Worm (Caenorhabditis elegans): ENCODE data around the gene snu-23.

The snu-23 gene

DNA sequence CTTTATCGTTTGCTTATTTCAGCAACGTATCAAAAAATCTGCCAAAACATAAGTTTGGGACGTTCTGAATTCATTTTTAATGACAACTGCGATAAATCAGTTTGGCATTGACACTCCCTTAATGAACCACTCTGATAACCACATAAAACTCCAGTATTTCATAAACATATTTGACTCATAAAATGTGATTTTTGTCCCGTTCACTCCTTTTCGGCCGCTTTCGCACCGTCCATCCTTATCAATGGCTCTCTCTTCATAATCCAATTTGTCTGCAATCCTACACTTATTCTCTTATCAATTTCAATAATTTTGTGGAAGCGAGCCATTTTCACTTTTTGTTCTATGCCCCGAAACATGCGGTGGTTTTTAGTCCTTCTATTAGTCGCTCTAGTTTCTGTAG, 11.4 kb downstream of the snu-23 start, which contains the start of gene pcp-1 (continued):
- TF ChIP-seq aly-2 (tag; optimal IDR thresholded peaks at IDR 0.05): no peak

ce11 chrIII:7754348-7754747, 15.6 kb downstream of the snu-23 start, which contains the start of gene cdh-3:
cdh-3 (minus strand) TSS chrIII:7754448.
- TF ChIP-seq sdz-12 (GFP tag; optimal IDR thresholded peaks at IDR 0.05) (no peak), lin-13 (GFP tag; optimal IDR thresholded peaks at IDR 0.05) (no peak), hlh-30 (tag; optimal IDR thresholded peaks at IDR 0.05; ENCODE audit: insufficient read depth) (no peak)

- TF ChIP-seq zip-11 (GFP tag; IDR thresholded peaks at IDR 0.05) (no peak), ctbp-1 (GFP tag; IDR thresholded peaks at IDR 0.05) (no peak), aha-1 (tag) (no peak), dmd-8 (GFP tag; IDR thresholded peaks at IDR 0.05) (no peak), unc-39 (tag; optimal IDR thresholded peaks at IDR 0.05) (no peak)
These were observed 26.7 kb downstream of the snu-23 start for ce11 chrIII:7743183-7743582.

ce11 chrIII:7737646-7738258, 32.2 kb downstream of the snu-23 start:
- TF ChIP-seq Y105C5A.15 (GFP tag; IDR thresholded peaks at IDR 0.05) (0 out of 2 replicates have a peak, but pooled peaks have one; percentile 44), hlh-11 (tag; optimal IDR thresholded peaks at IDR 0.05) (no peak), ceh-20 (GFP tag; IDR thresholded peaks at IDR 0.05) (0 out of 2 replicates have a peak, but pooled peaks have one; percentile 8), zfp-2 (tag; optimal IDR thresholded peaks at IDR 0.05) (no peak), set-16 (GFP tag; IDR thresholded peaks at IDR 0.05) (no peak), hif-1 (tag; optimal IDR thresholded peaks at IDR 0.05) (peak in 1 of 2 experiments; percentile 34), duxl-1 (tag; optimal IDR thresholded peaks at IDR 0.05; ENCODE audit: poor library complexity) (peak; percentile 44), F37D6.2 (tag; optimal IDR thresholded peaks at IDR 0.05) (no peak), daf-16 (GFP tag; optimal IDR thresholded peaks at IDR 0.05) (no peak), daf-16 (tag; optimal IDR thresholded peaks at IDR 0.05) (peak; percentile 35), vab-7 (GFP tag; IDR thresholded peaks at IDR 0.05) (no peak), zfp-3 (GFP tag; conservative IDR thresholded peaks at IDR 0.05) (peak; percentile 42; the same call in 1 of the 2 replicates), T20F7.1 (GFP tag; optimal IDR thresholded peaks at IDR 0.05) (no peak), ceh-32 (tag; optimal IDR thresholded peaks at IDR 0.05; ENCODE audit: poor library complexity) (no peak), mep-1 (tag; optimal IDR thresholded peaks at IDR 0.05) (peak; percentile 20), ceh-82 (tag; optimal IDR thresholded peaks at IDR 0.05) (no peak), nhr-102 (tag; optimal IDR thresholded peaks at IDR 0.05) (peak; percentile 27), F26F4.8 (GFP tag; conservative IDR thresholded peaks at IDR 0.05) (no peak), ctbp-1 (GFP tag; IDR thresholded peaks at IDR 0.05) (no peak; the same call in 1 of the 2 replicates), gei-8 (GFP tag; optimal IDR thresholded peaks at IDR 0.05) (peak; percentile 56), tra-1 (GFP tag; IDR thresholded peaks at IDR 0.05) (peak; percentile 4; the same call in 1 of the 2 replicates), nhr-6 (tag; optimal IDR thresholded peaks at IDR 0.05) (no peak), rbr-2 (tag; optimal IDR thresholded peaks at IDR 0.05) (no peak), tag-97 (GFP tag; IDR thresholded peaks at IDR 0.05) (0 out of 2 replicates have a peak, but pooled peaks have one; percentile 6), arid-1 (GFP tag; conservative IDR thresholded peaks at IDR 0.05) (peak; percentile 46), zag-1 (tag; optimal IDR thresholded peaks at IDR 0.05) (no peak), nhr-77 (tag; optimal IDR thresholded peaks at IDR 0.05) (peak; percentile 67), lin-15B (tag; optimal IDR thresholded peaks at IDR 0.05) (no peak), nhr-42 (GFP tag; IDR thresholded peaks at IDR 0.05) (0 out of 2 replicates have a peak, but pooled peaks have one; percentile 35), hlh-30 (tag; optimal IDR thresholded peaks at IDR 0.05; ENCODE audit: insufficient read depth) (peak; percentile 12)

Data from whole organism, L4 larva.